Worm (Caenorhabditis elegans): Measurements from ENCODE around the gene Y58A7A.5.

DNA sequence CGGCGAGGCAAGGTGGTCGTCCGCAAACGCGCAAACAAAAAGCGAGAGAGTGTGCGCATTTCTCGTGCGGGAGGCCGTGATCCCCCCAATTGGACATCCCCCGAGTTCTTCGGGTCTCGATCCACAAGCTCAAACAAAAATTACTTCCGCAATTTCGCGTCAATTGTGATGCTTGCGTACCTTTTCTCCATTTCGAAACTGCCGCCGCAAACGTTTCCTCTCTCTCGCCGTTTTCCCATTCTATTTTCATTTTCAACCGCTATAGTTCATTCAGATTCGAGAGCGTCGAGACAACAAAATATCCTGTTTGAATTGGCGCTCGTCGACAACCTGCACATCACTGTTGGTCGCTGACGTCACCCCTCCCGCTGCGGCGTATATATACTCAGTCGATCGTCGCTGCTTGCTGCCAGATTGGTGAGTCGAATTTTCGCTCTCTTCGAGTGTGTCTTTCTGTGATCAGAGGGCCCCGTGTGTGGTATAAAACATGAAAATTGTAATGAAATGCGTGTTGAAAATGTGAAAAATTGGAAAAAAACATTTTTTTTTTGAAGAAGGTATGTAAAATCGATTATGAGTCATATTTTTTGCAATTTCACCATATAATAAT, 37.3 kb downstream of the Y58A7A.5 start, which contains the start of the genes pqn-51 and K11D12.14:
- peak; percentile 53 for TF ChIP-seq hlh-1 (tag; optimal IDR thresholded peaks at IDR 0.05)
- peak; percentile 42 for TF ChIP-seq lin-13 (tag; optimal IDR thresholded peaks at IDR 0.05)
- no peak for TF ChIP-seq nhr-76 (tag; optimal IDR thresholded peaks at IDR 0.05)
- TF ChIP-seq snpc-4 (tag; optimal IDR thresholded peaks at IDR 0.05), result no peak
- no peak for TF ChIP-seq nhr-12 (tag; optimal IDR thresholded peaks at IDR 0.05)
- TF ChIP-seq elt-3 (tag; optimal IDR thresholded peaks at IDR 0.05), result no peak
- no peak for TF ChIP-seq ceh-39 (tag; optimal IDR thresholded peaks at IDR 0.05)
- no peak for TF ChIP-seq lin-32 (GFP tag; optimal IDR thresholded peaks at IDR 0.05)
- peak; percentile 63 for TF ChIP-seq lsy-2 (tag; optimal IDR thresholded peaks at IDR 0.05)
- TF ChIP-seq ztf-11 (tag; optimal IDR thresholded peaks at IDR 0.05), result peak; percentile 10
- TF ChIP-seq nhr-2 (tag; optimal IDR thresholded peaks at IDR 0.05), result no peak
- TF ChIP-seq pha-4 (tag; optimal IDR thresholded peaks at IDR 0.05), result peak; percentile 42
- TF ChIP-seq tbx-8 (GFP tag; optimal IDR thresholded peaks at IDR 0.05), result peak; percentile 37

Measured in whole organism, mixed stage, embryonic.